Fruit fly (Drosophila melanogaster) whole organism, embryonic: ENCODE data around the gene LSm3.

Experiments used
- CG10147 ChIP-seq: fragments of 200-800 bp; sonication (Bioruptor generic); optimal IDR thresholded peaks from 2 replicates; lab custom pipeline; 2019; ENCODE audit warnings: missing biosample characterization, mild to moderate bottlenecking, missing genetic modification characterization, moderate library complexity
- CG11695 ChIP-seq: fragments of 200-800 bp; sonication (Bioruptor generic); IDR thresholded peaks from 3 replicates; pipeline ENCODE4 v1.3.6; 2022; ENCODE audit warnings: missing biosample characterization, missing genetic modification characterization
- CG11696 ChIP-seq: fragments of 200-800 bp; sonication (Bioruptor generic); IDR thresholded peaks from 2 replicates; pipeline ENCODE4 v1.3.6; 2022; ENCODE audit warnings: missing biosample characterization, missing genetic modification characterization
- CG12769 ChIP-seq: fragments of 200-800 bp; sonication (Bioruptor generic); optimal IDR thresholded peaks from 2 replicates; lab custom pipeline; 2019; ENCODE audit warnings: missing biosample characterization, mild to moderate bottlenecking, missing genetic modification characterization, moderate library complexity
- CG14441 ChIP-seq: fragments of 200-800 bp; sonication (Bioruptor generic); IDR thresholded peaks from 2 replicates; pipeline ENCODE4 v1.3.6; 2022; ENCODE audit warnings: missing biosample characterization, missing genetic modification characterization
- CG15073 ChIP-seq: fragments of 200-800 bp; sonication (Bioruptor generic); optimal IDR thresholded peaks from 2 replicates; lab custom pipeline; 2016; ENCODE audit warnings: missing biosample characterization, missing genetic modification characterization
- CG17829 ChIP-seq: fragments of 200-800 bp; optimal IDR thresholded peaks from 2 replicates; lab custom pipeline; 2019; ENCODE audit warnings: missing biosample characterization, mild to moderate bottlenecking, missing genetic modification characterization, moderate library complexity
- CG18262 ChIP-seq: fragments of 200-800 bp; optimal IDR thresholded peaks from 3 replicates; lab custom pipeline; 2019; ENCODE audit warnings: missing biosample characterization, mild to moderate bottlenecking, missing genetic modification characterization, moderate library complexity
- CG1832 ChIP-seq: fragments of 200-800 bp; sonication (Bioruptor generic); optimal IDR thresholded peaks from 2 replicates; lab custom pipeline; 2017; ENCODE audit warnings: missing biosample characterization, mild to moderate bottlenecking, missing genetic modification characterization, inconsistent platforms
- CG18619 ChIP-seq: fragments of 200-800 bp; sonication (Bioruptor generic); optimal IDR thresholded peaks from 3 replicates; lab custom pipeline; 2017; ENCODE audit warnings: missing biosample characterization, mild to moderate bottlenecking, missing genetic modification characterization
- CG2889 ChIP-seq: fragments of 200-800 bp; sonication (Bioruptor generic); IDR thresholded peaks from 3 replicates; pipeline ENCODE4 v1.3.6; 2022; ENCODE audit warnings: missing biosample characterization, missing genetic modification characterization
- CG31441 ChIP-seq: fragments of 200-800 bp; sonication (Bioruptor generic); IDR thresholded peaks from 2 replicates; pipeline ENCODE4 v1.3.6; 2022; ENCODE audit warnings: missing biosample characterization, missing genetic modification characterization
- CG32767 ChIP-seq: fragments of 200-800 bp; sonication (Bioruptor generic); IDR thresholded peaks from 2 replicates; pipeline ENCODE4 v1.3.6; 2022; ENCODE audit warnings: missing biosample characterization, missing genetic modification characterization
- CG3407 ChIP-seq: fragments of 200-800 bp; sonication (Bioruptor generic); optimal IDR thresholded peaks from 2 replicates; lab custom pipeline; 2018; ENCODE audit warnings: missing biosample characterization, mild to moderate bottlenecking, missing genetic modification characterization
- CG6654 ChIP-seq: fragments of 200-800 bp; sonication (Bioruptor generic); optimal IDR thresholded peaks from 2 replicates; lab custom pipeline; 2017; ENCODE audit warnings: missing biosample characterization, mild to moderate bottlenecking, missing genetic modification characterization
- CG6813 ChIP-seq: fragments of 200-800 bp; sonication (Bioruptor generic); optimal IDR thresholded peaks from 2 replicates; lab custom pipeline; 2017; ENCODE audit warnings: missing biosample characterization, missing genetic modification characterization, mild to moderate bottlenecking, moderate library complexity, missing genetic modification reagents
- CG8290 ChIP-seq, 3 experiments: fragments of 200-800 bp; sonication (Bioruptor generic); optimal IDR thresholded peaks; 2 replicates each; lab custom pipeline; 2016 to 2019; ENCODE audit warnings: missing biosample characterization in 3 of 3, missing genetic modification characterization in 3 of 3, mild to moderate bottlenecking in 2 of 3, moderate library complexity in 1 of 3
- CG9817 ChIP-seq: fragments of 200-800 bp; sonication (Bioruptor generic); optimal IDR thresholded peaks from 2 replicates; lab custom pipeline; 2018; ENCODE audit warnings: missing biosample characterization, mild to moderate bottlenecking, missing genetic modification characterization, moderate library complexity
- CG9932 ChIP-seq: fragments of 200-800 bp; sonication (Bioruptor generic); IDR thresholded peaks from 2 replicates; pipeline ENCODE4 v1.3.6; 2022; ENCODE audit warnings: missing biosample characterization, missing genetic modification characterization
- Deaf1 ChIP-seq: fragments of 200-800 bp; optimal IDR thresholded peaks from 3 replicates; lab custom pipeline; 2019; ENCODE audit warnings: missing biosample characterization, mild to moderate bottlenecking, missing genetic modification characterization, moderate library complexity
- MBD-R2 ChIP-seq: fragments of 200-800 bp; sonication (Bioruptor generic); IDR thresholded peaks from 2 replicates; pipeline ENCODE4 v1.3.6; 2022; ENCODE audit warnings: missing biosample characterization, missing genetic modification characterization
- Ssrp ChIP-seq: fragments of 200-800 bp; sonication (Bioruptor generic); optimal IDR thresholded peaks from 2 replicates; lab custom pipeline; 2018; ENCODE audit warnings: missing biosample characterization, mild to moderate bottlenecking, missing genetic modification characterization, moderate library complexity
- abd-A ChIP-seq: fragments of 200-800 bp; sonication (Bioruptor generic); optimal IDR thresholded peaks from 3 replicates; lab custom pipeline; 2019; ENCODE audit warnings: missing biosample characterization, mild to moderate bottlenecking, missing genetic modification characterization, moderate library complexity
- chinmo ChIP-seq: fragments of 200-800 bp; sonication (Bioruptor generic); IDR thresholded peaks from 4 replicates; pipeline ENCODE4 v1.3.6; 2022; ENCODE audit warnings: missing biosample characterization, missing genetic modification characterization; ENCODE audit not compliant: partially characterized antibody
- ci ChIP-seq: fragments of 200-800 bp; sonication (Bioruptor generic); IDR thresholded peaks from 3 replicates; pipeline ENCODE4 v1.3.6; 2022; ENCODE audit warnings: missing biosample characterization, missing genetic modification characterization
- danr ChIP-seq: fragments of 200-800 bp; sonication (Bioruptor generic); IDR thresholded peaks from 2 replicates; pipeline ENCODE4 v1.3.6; 2022; ENCODE audit warnings: missing biosample characterization, missing genetic modification characterization
- dati ChIP-seq: fragments of 200-800 bp; sonication (Bioruptor generic); IDR thresholded peaks from 2 replicates; pipeline ENCODE4 v1.3.6; 2022; ENCODE audit warnings: missing biosample characterization, missing genetic modification characterization
- disco-r ChIP-seq: fragments of 200-800 bp; sonication (Bioruptor generic); optimal IDR thresholded peaks from 2 replicates; lab custom pipeline; 2016; ENCODE audit warnings: missing biosample characterization, missing genetic modification characterization
- ems ChIP-seq: fragments of 200-800 bp; sonication (Bioruptor generic); optimal IDR thresholded peaks from 3 replicates; lab custom pipeline; 2016; ENCODE audit warnings: missing biosample characterization, missing genetic modification characterization
- ewg ChIP-seq: fragments of 200-800 bp; sonication (Bioruptor generic); optimal IDR thresholded peaks from 3 replicates; lab custom pipeline; 2017; ENCODE audit warnings: mild to moderate bottlenecking, missing biosample characterization, missing genetic modification reagents, missing genetic modification characterization
- eyg ChIP-seq: fragments of 200-800 bp; sonication (Bioruptor generic); optimal IDR thresholded peaks from 3 replicates; lab custom pipeline; 2016; ENCODE audit warnings: missing biosample characterization, missing genetic modification characterization
- fru ChIP-seq: fragments of >200 bp; optimal IDR thresholded peaks from 2 replicates; lab custom pipeline; 2017
- gcm ChIP-seq: fragments of 200-800 bp; sonication (Bioruptor generic); optimal IDR thresholded peaks from 2 replicates; lab custom pipeline; 2019; ENCODE audit warnings: missing biosample characterization, mild to moderate bottlenecking, missing genetic modification characterization, moderate library complexity
- gsb-n ChIP-seq: fragments of 200-800 bp; sonication (Bioruptor generic); optimal IDR thresholded peaks from 3 replicates; lab custom pipeline; 2018; ENCODE audit warnings: missing biosample characterization, mild to moderate bottlenecking, missing genetic modification characterization
- gt ChIP-seq: fragments of 200-800 bp; sonication (Bioruptor generic); IDR thresholded peaks from 2 replicates; pipeline ENCODE4 v1.3.6; 2022; ENCODE audit warnings: missing biosample characterization, missing genetic modification characterization
- mam ChIP-seq: fragments of 200-800 bp; sonication (Bioruptor generic); optimal IDR thresholded peaks from 3 replicates; lab custom pipeline; 2016; ENCODE audit warnings: missing biosample characterization, missing genetic modification characterization
- onecut ChIP-seq: fragments of 200-800 bp; sonication (Bioruptor generic); IDR thresholded peaks from 2 replicates; pipeline ENCODE4 v1.3.6; 2022; ENCODE audit warnings: missing biosample characterization, missing genetic modification characterization
- org-1 ChIP-seq: fragments of 200-800 bp; sonication (Bioruptor generic); optimal IDR thresholded peaks from 2 replicates; lab custom pipeline; 2017; ENCODE audit warnings: missing biosample characterization, missing genetic modification characterization
- peb ChIP-seq: fragments of 200-800 bp; sonication (Bioruptor generic); IDR thresholded peaks from 2 replicates; pipeline ENCODE4 v1.3.6; 2022; ENCODE audit warnings: missing biosample characterization, missing genetic modification characterization
- sc ChIP-seq, 3 experiments: fragments of >200 bp in 2 of 3; fragments of 200-800 bp in 1 of 3; sonication (Bioruptor generic) in 1 of 3; optimal IDR thresholded peaks; 2 replicates in 2 of 3; 3 replicates in 1 of 3; lab custom pipeline; 2017; ENCODE audit warnings: mild to moderate bottlenecking in 1 of 3, missing biosample characterization in 1 of 3, missing genetic modification characterization in 1 of 3, missing genetic modification reagents in 1 of 3
- scrt ChIP-seq: fragments of 200-800 bp; sonication (Bioruptor generic); optimal IDR thresholded peaks from 2 replicates; lab custom pipeline; 2018; ENCODE audit warnings: missing biosample characterization, mild to moderate bottlenecking, missing genetic modification characterization, moderate library complexity
- sd ChIP-seq: fragments of 200-800 bp; sonication (Bioruptor generic); optimal IDR thresholded peaks from 3 replicates; lab custom pipeline; 2018; ENCODE audit warnings: missing biosample characterization, mild to moderate bottlenecking, missing genetic modification characterization, moderate library complexity
- slbo ChIP-seq: fragments of 200-800 bp; sonication (Bioruptor generic); IDR thresholded peaks from 2 replicates; pipeline ENCODE4 v1.3.6; 2022; ENCODE audit warnings: missing biosample characterization, missing genetic modification characterization
- so ChIP-seq: fragments of 200-800 bp; sonication (Bioruptor generic); IDR thresholded peaks from 3 replicates; pipeline ENCODE4 v1.3.6; 2022; ENCODE audit warnings: missing biosample characterization, missing genetic modification characterization
- sqz ChIP-seq: fragments of 200-800 bp; sonication (Bioruptor generic); optimal IDR thresholded peaks from 3 replicates; lab custom pipeline; 2018; ENCODE audit warnings: missing biosample characterization, mild to moderate bottlenecking, missing genetic modification characterization
- sug ChIP-seq: fragments of 200-800 bp; optimal IDR thresholded peaks from 2 replicates; lab custom pipeline; 2019; ENCODE audit warnings: missing biosample characterization, mild to moderate bottlenecking, missing genetic modification characterization, moderate library complexity
- ttk ChIP-seq: fragments of 200-800 bp; sonication (Bioruptor generic); IDR thresholded peaks from 2 replicates; pipeline ENCODE4 v2.1.2; 2022; ENCODE audit warnings: missing biosample characterization, missing genetic modification characterization
- wdn ChIP-seq: fragments of 200-800 bp; sonication (Bioruptor generic); IDR thresholded peaks from 2 replicates; pipeline ENCODE4 v1.3.6; 2022; ENCODE audit warnings: missing biosample characterization, missing genetic modification characterization

Gene LSm3

dm6 chr3R:23964913-23965718, 30.9 kb upstream of the LSm3 start (continued):
- TF ChIP-seq ci (peak; percentile 41; the same call in 2 of the 3 replicates), CG18262 (tag; lab: Kevin White, UChicago) (no peak), chinmo (GFP tag; lab: Robert Waterston, UW) (0 out of 4 replicates have a peak, but pooled peaks have one; percentile 37), ewg (peak; percentile 76), so (GFP tag; lab: Robert Waterston, UW) (0 out of 3 replicates have a peak, but pooled peaks have one; percentile 6), scrt (GFP tag; lab: Kevin White, UChicago) (peak; percentile 74), onecut (peak; percentile 57; the same call in 1 of the 2 replicates), danr (0 out of 2 replicates have a peak, but pooled peaks have one; percentile 18), CG12769 (peak; percentile 61), CG1832 (GFP tag; lab: Kevin White, UChicago) (peak; percentile 56), CG15073 (peak; percentile 70), Deaf1 (peak; percentile 73), CG11696 (peak; percentile 57), CG32767 (GFP tag; lab: Robert Waterston, UW) (peak; percentile 36; the same call in 1 of the 2 replicates), sc (optimal IDR thresholded peaks at IDR 0.05; lab: Kevin White, UChicago) (no peak), sc (GFP tag; optimal IDR thresholded peaks at IDR 0.05; lab: Kevin White, UChicago) (no peak), CG8290 (GFP tag; optimal IDR thresholded peaks at IDR 0.05; lab: Kevin White, UChicago) (peak; percentile 71), CG8290 (tag; optimal IDR thresholded peaks at IDR 0.05; lab: Kevin White, UChicago) (peak; percentile 28 to 90), CG6654 (GFP tag; lab: Kevin White, UChicago) (no peak)

- TF ChIP-seq CG9817 (peak; percentile 70), disco-r (GFP tag; lab: Kevin White, UChicago) (no peak), dati (GFP tag; lab: Robert Waterston, UW) (0 out of 2 replicates have a peak, but pooled peaks have one; percentile 19), MBD-R2 (no peak), CG9932 (GFP tag; lab: Robert Waterston, UW) (peak; percentile 60), CG10147 (GFP tag; lab: Kevin White, UChicago) (peak; percentile 32), ttk (GFP tag; lab: Robert Waterston, UW) (0 out of 2 replicates have a peak, but pooled peaks have one; percentile 8), peb (GFP tag; lab: Robert Waterston, UW) (no peak), abd-A (tag; lab: Kevin White, UChicago) (peak; percentile 20), gsb-n (tag; lab: Kevin White, UChicago) (peak; percentile 34), eyg (GFP tag; lab: Kevin White, UChicago) (no peak), mam (GFP tag; lab: Kevin White, UChicago) (no peak), sd (tag; lab: Kevin White, UChicago) (peak; percentile 36), CG17829 (tag; lab: Kevin White, UChicago) (peak; percentile 52), CG3407 (GFP tag; lab: Kevin White, UChicago) (peak; percentile 32), fru (lab: Kevin White, UChicago) (no peak), CG14441 (GFP tag; lab: Robert Waterston, UW) (peak; percentile 72), CG15073 (no peak), CG11695 (peak; percentile 65; the same call in 1 of the 3 replicates), wdn (peak; percentile 33; the same call in 1 of the 2 replicates), gcm (GFP tag; lab: Kevin White, UChicago) (peak; percentile 47), CG31441 (GFP tag; lab: Robert Waterston, UW) (peak; percentile 61), Ssrp (tag; lab: Kevin White, UChicago) (peak; percentile 51), CG18619 (GFP tag; lab: Kevin White, UChicago) (peak; percentile 31), sug (tag; lab: Kevin White, UChicago) (peak; percentile 51), CG2889 (GFP tag; lab: Robert Waterston, UW) (0 out of 3 replicates have a peak, but pooled peaks have one; percentile 51), gt (GFP tag; lab: Robert Waterston, UW) (no peak), ems (GFP tag; lab: Kevin White, UChicago) (no peak), slbo (GFP tag; lab: Robert Waterston, UW) (peak; percentile 66), org-1 (peak; percentile 20), sqz (GFP tag; lab: Kevin White, UChicago) (peak; percentile 39), CG6813 (GFP tag; lab: Kevin White, UChicago) (no peak)
Observed at dm6 chr3R:23969449-23969848, 26.6 kb upstream of the LSm3 start.
